Comparison of ENCODE assay signal across 1 fruit fly cellular context in genomic region chr3L:11384225-11384624, dm6.
A peak's percentile ranks its signal among the peaks of the same experiment; 100 is the strongest.
TF ChIP-seq lines count a peak whose summit lies in the region.

No protein-coding gene starts in this region.

TF ChIP-seq in whole organism, embryonic, 481 proteins besides CTCF, POLR2A, EP300 and RAD21 (continued from another document and continues in another):
- TF ChIP-seq CG6683 (GFP tag; optimal IDR thresholded peaks at IDR 0.05; lab: Kevin White, UChicago) (no peak), kah (GFP tag; optimal IDR thresholded peaks at IDR 0.05; lab: Kevin White, UChicago) (no peak), TFAM (GFP tag; optimal IDR thresholded peaks at IDR 0.05; lab: Kevin White, UChicago) (no peak), scrt (GFP tag; optimal IDR thresholded peaks at IDR 0.05; lab: Kevin White, UChicago) (no peak), Mad (GFP tag; optimal IDR thresholded peaks at IDR 0.05; lab: Kevin White, UChicago) (no peak), Bgb (GFP tag; IDR thresholded peaks at IDR 0.05; lab: Robert Waterston, UW; ENCODE audit: partially characterized antibody) (no peak), vvl (GFP tag; IDR thresholded peaks at IDR 0.05; lab: Robert Waterston, UW) (peak; percentile 61), chm (GFP tag; IDR thresholded peaks at IDR 0.05; lab: Robert Waterston, UW) (no peak), bowl (GFP tag; IDR thresholded peaks at IDR 0.05; lab: Robert Waterston, UW) (peak; percentile 10; the same call in 1 of the 2 replicates), tup (GFP tag; optimal IDR thresholded peaks at IDR 0.05; lab: Kevin White, UChicago) (no peak), CG1647 (GFP tag; optimal IDR thresholded peaks at IDR 0.05; lab: Kevin White, UChicago) (no peak), Opbp (GFP tag; IDR thresholded peaks at IDR 0.05; lab: Robert Waterston, UW; ENCODE audit: partially characterized antibody) (no peak), Nf-YC (tag; optimal IDR thresholded peaks at IDR 0.05; lab: Kevin White, UChicago) (peak; percentile 13), CG1792 (GFP tag; optimal IDR thresholded peaks at IDR 0.05; lab: Kevin White, UChicago) (no peak), unpg (GFP tag; optimal IDR thresholded peaks at IDR 0.05; lab: Kevin White, UChicago) (no peak), BtbVII (GFP tag; optimal IDR thresholded peaks at IDR 0.05; lab: Kevin White, UChicago) (no peak), CG11247 (GFP tag; IDR thresholded peaks at IDR 0.05; lab: Robert Waterston, UW) (no peak), pfk (GFP tag; optimal IDR thresholded peaks at IDR 0.05; lab: Kevin White, UChicago) (no peak), CG3281 (GFP tag; optimal IDR thresholded peaks at IDR 0.05; lab: Kevin White, UChicago) (no peak), dmrt11E (tag; optimal IDR thresholded peaks at IDR 0.05; lab: Kevin White, UChicago) (no peak), CG2199 (GFP tag; IDR thresholded peaks at IDR 0.05; lab: Robert Waterston, UW) (peak; percentile 66; the same call in 2 of the 3 replicates), CG17186 (GFP tag; optimal IDR thresholded peaks at IDR 0.05; lab: Kevin White, UChicago) (no peak), pho (GFP tag; optimal IDR thresholded peaks at IDR 0.05; lab: Kevin White, UChicago) (no peak), hb (GFP tag; IDR thresholded peaks at IDR 0.05; lab: Robert Waterston, UW; ENCODE audit: partially characterized antibody) (no peak), CG16863 (GFP tag; optimal IDR thresholded peaks at IDR 0.05; lab: Kevin White, UChicago) (no peak), Dref (GFP tag; IDR thresholded peaks at IDR 0.05; lab: Robert Waterston, UW) (no peak), Hmr (GFP tag; optimal IDR thresholded peaks at IDR 0.05; lab: Kevin White, UChicago) (peak; percentile 17), phol (tag; optimal IDR thresholded peaks at IDR 0.05; lab: Kevin White, UChicago) (no peak), Bteb2 (GFP tag; optimal IDR thresholded peaks at IDR 0.05; lab: Kevin White, UChicago) (no peak), Antp (GFP tag; optimal IDR thresholded peaks at IDR 0.05; lab: Kevin White, UChicago) (no peak), CG10209 (GFP tag; optimal IDR thresholded peaks at IDR 0.05; lab: Kevin White, UChicago) (no peak), CG6254 (GFP tag; optimal IDR thresholded peaks at IDR 0.05; lab: Kevin White, UChicago) (peak; percentile 34), Ada2b (GFP tag; IDR thresholded peaks at IDR 0.05; lab: Robert Waterston, UW) (no peak), slbo (GFP tag; IDR thresholded peaks at IDR 0.05; lab: Robert Waterston, UW) (0 out of 2 replicates have a peak, but pooled peaks have one; percentile 4), Ssrp (tag; optimal IDR thresholded peaks at IDR 0.05; lab: Kevin White, UChicago) (no peak), CG16815 (GFP tag; optimal IDR thresholded peaks at IDR 0.05; lab: Kevin White, UChicago) (no peak), H2.0 (GFP tag; IDR thresholded peaks at IDR 0.05; lab: Robert Waterston, UW) (no peak), Hr78 (GFP tag; optimal IDR thresholded peaks at IDR 0.05; lab: Kevin White, UChicago) (peak in 1 of 2 experiments; percentile 9), tx (GFP tag; optimal IDR thresholded peaks at IDR 0.05; lab: Kevin White, UChicago) (no peak), kni (GFP tag; optimal IDR thresholded peaks at IDR 0.05; lab: Kevin White, UChicago) (peak; percentile 91), salm (tag; optimal IDR thresholded peaks at IDR 0.05; lab: Kevin White, UChicago) (no peak), CG4360 (GFP tag; IDR thresholded peaks at IDR 0.05; lab: Robert Waterston, UW) (no peak; the same call in 1 of the 2 replicates), CG13894 (tag; optimal IDR thresholded peaks at IDR 0.05; lab: Kevin White, UChicago) (peak; percentile 75), danr (GFP tag; IDR thresholded peaks at IDR 0.05; lab: Robert Waterston, UW) (no peak), CG3407 (GFP tag; optimal IDR thresholded peaks at IDR 0.05; lab: Kevin White, UChicago) (no peak), ase (GFP tag; IDR thresholded peaks at IDR 0.05; lab: Robert Waterston, UW) (no peak), CG13624 (GFP tag; optimal IDR thresholded peaks at IDR 0.05; lab: Kevin White, UChicago) (no peak), Dip2 (GFP tag; IDR thresholded peaks at IDR 0.05; lab: Robert Waterston, UW) (no peak), CG11696 (GFP tag; IDR thresholded peaks at IDR 0.05; lab: Robert Waterston, UW) (no peak), CG15601 (tag; optimal IDR thresholded peaks at IDR 0.05; lab: Kevin White, UChicago) (peak; percentile 7), tgo (GFP tag; IDR thresholded peaks at IDR 0.05; lab: Robert Waterston, UW) (no peak), wor (GFP tag; IDR thresholded peaks at IDR 0.05; lab: Robert Waterston, UW) (no peak), p53 (GFP tag; optimal IDR thresholded peaks at IDR 0.05; lab: Kevin White, UChicago) (no peak), esg (GFP tag; conservative IDR thresholded peaks at IDR 0.05; lab: Robert Waterston, UW) (no peak), CG30403 (GFP tag; optimal IDR thresholded peaks at IDR 0.05; lab: Kevin White, UChicago) (no peak), sens (GFP tag; lab: Kevin White, UChicago) (no peak), gsb (GFP tag; IDR thresholded peaks at IDR 0.05; lab: Robert Waterston, UW) (no peak), D19A (tag; optimal IDR thresholded peaks at IDR 0.05; lab: Kevin White, UChicago) (no peak), Dip3 (GFP tag; optimal IDR thresholded peaks at IDR 0.05; lab: Kevin White, UChicago) (no peak), CG14860 (GFP tag; IDR thresholded peaks at IDR 0.05; lab: Robert Waterston, UW; ENCODE audit: partially characterized antibody) (no peak), h (optimal IDR thresholded peaks at IDR 0.05; lab: Kevin White, UChicago) (no peak), Stat92E (GFP tag; optimal IDR thresholded peaks at IDR 0.05; lab: Kevin White, UChicago) (no peak), GATAe (GFP tag; conservative IDR thresholded peaks at IDR 0.05; lab: Robert Waterston, UW) (no peak), Hey (tag; optimal IDR thresholded peaks at IDR 0.05; lab: Kevin White, UChicago) (peak; percentile 11), CG32532 (GFP tag; IDR thresholded peaks at IDR 0.05; lab: Robert Waterston, UW) (no peak), CG18599 (GFP tag; optimal IDR thresholded peaks at IDR 0.05; lab: Kevin White, UChicago) (peak; percentile 9), oc (tag; optimal IDR thresholded peaks at IDR 0.05; lab: Kevin White, UChicago) (no peak), CG4617 (GFP tag; optimal IDR thresholded peaks at IDR 0.05; lab: Kevin White, UChicago; ENCODE audit: borderline replicate concordance) (no peak), CG32767 (GFP tag; IDR thresholded peaks at IDR 0.05; lab: Robert Waterston, UW) (no peak; the same call in 1 of the 2 replicates), chn (GFP tag; optimal IDR thresholded peaks at IDR 0.05; lab: Kevin White, UChicago) (no peak), jigr1 (GFP tag; IDR thresholded peaks at IDR 0.05; lab: Robert Waterston, UW) (no peak), Med (GFP tag; lab: Kevin White, UChicago) (peak; percentile 70), so (GFP tag; IDR thresholded peaks at IDR 0.05; lab: Robert Waterston, UW) (peak; percentile 83), exex (tag; optimal IDR thresholded peaks at IDR 0.05; lab: Kevin White, UChicago) (no peak), CG12391 (tag; optimal IDR thresholded peaks at IDR 0.05; lab: Kevin White, UChicago) (no peak), grau (tag; optimal IDR thresholded peaks at IDR 0.05; lab: Kevin White, UChicago) (no peak), sug (tag; optimal IDR thresholded peaks at IDR 0.05; lab: Kevin White, UChicago) (peak; percentile 1), D19B (GFP tag; optimal IDR thresholded peaks at IDR 0.05; lab: Kevin White, UChicago) (no peak), schlank (tag; optimal IDR thresholded peaks at IDR 0.05; lab: Kevin White, UChicago) (no peak), ems (GFP tag; optimal IDR thresholded peaks at IDR 0.05; lab: Kevin White, UChicago) (no peak), CG2678 (tag; optimal IDR thresholded peaks at IDR 0.05; lab: Kevin White, UChicago) (peak; percentile 2), Atf-2 (GFP tag; optimal IDR thresholded peaks at IDR 0.05; lab: Kevin White, UChicago) (no peak), CG15073 (GFP tag; optimal IDR thresholded peaks at IDR 0.05; lab: Kevin White, UChicago) (no peak), Atf6 (GFP tag; IDR thresholded peaks at IDR 0.05; lab: Robert Waterston, UW) (0 out of 2 replicates have a peak, but pooled peaks have one; percentile 15), CG3995 (GFP tag; optimal IDR thresholded peaks at IDR 0.05; lab: Kevin White, UChicago) (no peak), Usf (GFP tag; optimal IDR thresholded peaks at IDR 0.05; lab: Kevin White, UChicago) (no peak), pita (GFP tag; optimal IDR thresholded peaks at IDR 0.05; lab: Kevin White, UChicago) (no peak), Blimp-1 (GFP tag; optimal IDR thresholded peaks at IDR 0.05; lab: Kevin White, UChicago) (peak; percentile 2), Adf1 (GFP tag; IDR thresholded peaks at IDR 0.05; lab: Robert Waterston, UW) (no peak), abd-A (tag; optimal IDR thresholded peaks at IDR 0.05; lab: Kevin White, UChicago) (peak; percentile 77), cwo (GFP tag; optimal IDR thresholded peaks at IDR 0.05; lab: Kevin White, UChicago) (no peak), dati (GFP tag; IDR thresholded peaks at IDR 0.05; lab: Robert Waterston, UW) (no peak), grn (GFP tag; optimal IDR thresholded peaks at IDR 0.05; lab: Kevin White, UChicago) (peak; percentile 99), peb (GFP tag; IDR thresholded peaks at IDR 0.05; lab: Robert Waterston, UW) (no peak), CG7963 (GFP tag; IDR thresholded peaks at IDR 0.05; lab: Robert Waterston, UW; ENCODE audit: partially characterized antibody) (no peak), pum (GFP tag; optimal IDR thresholded peaks at IDR 0.05; lab: Kevin White, UChicago) (no peak), CG8290 (GFP tag; optimal IDR thresholded peaks at IDR 0.05; lab: Kevin White, UChicago) (no peak), CG8290 (tag; optimal IDR thresholded peaks at IDR 0.05; lab: Kevin White, UChicago) (peak in 1 of 2 experiments; percentile 42), CG2202 (tag; optimal IDR thresholded peaks at IDR 0.05; lab: Kevin White, UChicago) (no peak), fd96Cb (tag; optimal IDR thresholded peaks at IDR 0.05; lab: Kevin White, UChicago) (no peak), HmgD (GFP tag; optimal IDR thresholded peaks at IDR 0.05; lab: Kevin White, UChicago) (no peak), Aef1 (GFP tag; IDR thresholded peaks at IDR 0.05; lab: Robert Waterston, UW) (no peak), cg (GFP tag; optimal IDR thresholded peaks at IDR 0.05; lab: Kevin White, UChicago) (peak; percentile 75), CrebB (tag; optimal IDR thresholded peaks at IDR 0.05; lab: Kevin White, UChicago) (no peak), CG12769 (tag; optimal IDR thresholded peaks at IDR 0.05; lab: Kevin White, UChicago) (peak; percentile 61), tap (tag; optimal IDR thresholded peaks at IDR 0.05; lab: Kevin White, UChicago) (no peak), CG32772 (GFP tag; IDR thresholded peaks at IDR 0.05; lab: Robert Waterston, UW) (no peak), mld (GFP tag; IDR thresholded peaks at IDR 0.05; lab: Robert Waterston, UW; ENCODE audit: partially characterized antibody) (no peak), CG2712 (tag; optimal IDR thresholded peaks at IDR 0.05; lab: Kevin White, UChicago) (no peak), Lim3 (GFP tag; IDR thresholded peaks at IDR 0.05; lab: Robert Waterston, UW) (no peak), HLH3B (GFP tag; IDR thresholded peaks at IDR 0.05; lab: Robert Waterston, UW) (no peak), CG7372 (GFP tag; IDR thresholded peaks at IDR 0.05; lab: Robert Waterston, UW) (no peak), CG17912 (GFP tag; optimal IDR thresholded peaks at IDR 0.05; lab: Kevin White, UChicago) (no peak), CG11456 (GFP tag; IDR thresholded peaks at IDR 0.05; lab: Robert Waterston, UW) (no peak), lmd (GFP tag; IDR thresholded peaks at IDR 0.05; lab: Robert Waterston, UW) (no peak), gcm (GFP tag; optimal IDR thresholded peaks at IDR 0.05; lab: Kevin White, UChicago) (peak; percentile 69), E2f1 (GFP tag; IDR thresholded peaks at IDR 0.05; lab: Robert Waterston, UW) (no peak), CG17328 (GFP tag; IDR thresholded peaks at IDR 0.05; lab: Robert Waterston, UW) (no peak), lbe (GFP tag; optimal IDR thresholded peaks at IDR 0.05; lab: Kevin White, UChicago) (no peak), CG11504 (tag; optimal IDR thresholded peaks at IDR 0.05; lab: Kevin White, UChicago) (peak; percentile 19), ham (GFP tag; IDR thresholded peaks at IDR 0.05; lab: Robert Waterston, UW) (no peak), Fer3 (tag; optimal IDR thresholded peaks at IDR 0.05; lab: Kevin White, UChicago) (no peak), CG9215 (GFP tag; IDR thresholded peaks at IDR 0.05; lab: Robert Waterston, UW) (no peak), da (GFP tag; optimal IDR thresholded peaks at IDR 0.05; lab: Kevin White, UChicago) (peak; percentile 9), B-H2 (GFP tag; optimal IDR thresholded peaks at IDR 0.05; lab: Kevin White, UChicago) (no peak), sc (optimal IDR thresholded peaks at IDR 0.05; lab: Kevin White, UChicago) (no peak), sc (GFP tag; optimal IDR thresholded peaks at IDR 0.05; lab: Kevin White, UChicago) (no peak), CG4328 (GFP tag; optimal IDR thresholded peaks at IDR 0.05; lab: Kevin White, UChicago) (no peak), pros (GFP tag; optimal IDR thresholded peaks at IDR 0.05; lab: Kevin White, UChicago) (peak; percentile 65), CG12942 (GFP tag; optimal IDR thresholded peaks at IDR 0.05; lab: Kevin White, UChicago) (no peak), ind (GFP tag; optimal IDR thresholded peaks at IDR 0.05; lab: Kevin White, UChicago) (no peak), CkIIα-i1 (GFP tag; IDR thresholded peaks at IDR 0.05; lab: Robert Waterston, UW) (no peak), ab (GFP tag; optimal IDR thresholded peaks at IDR 0.05; lab: Kevin White, UChicago) (no peak), CG10543 (GFP tag; optimal IDR thresholded peaks at IDR 0.05; lab: Kevin White, UChicago) (peak; percentile 45), D (optimal IDR thresholded peaks at IDR 0.05; lab: Kevin White, UChicago) (no peak), D (GFP tag; optimal IDR thresholded peaks at IDR 0.05; lab: Kevin White, UChicago) (no peak), chinmo (GFP tag; IDR thresholded peaks at IDR 0.05; lab: Robert Waterston, UW; ENCODE audit: partially characterized antibody) (0 out of 4 replicates have a peak, but pooled peaks have one; percentile 51), CG33557 (GFP tag; optimal IDR thresholded peaks at IDR 0.05; lab: Kevin White, UChicago) (no peak), Ravus (GFP tag; IDR thresholded peaks at IDR 0.05; lab: Robert Waterston, UW) (no peak)
